Fruit fly (Drosophila melanogaster): ENCODE results near the gene CG16704.
A peak's percentile ranks its signal among the peaks of the same experiment; 100 is the strongest.

The CG16704 gene

dm6 chr2L:3705438-3705921 is 13.1 kb upstream of the CG16704 start, which contains the start of gene CG31778:
CG31778 (minus strand) TSS chr2L:3705488.
- TF ChIP-seq brk (GFP tag; optimal IDR thresholded peaks at IDR 0.05) (peak; percentile 81), Mio (GFP tag; optimal IDR thresholded peaks at IDR 0.05) (peak; percentile 29), OdsH (GFP tag; optimal IDR thresholded peaks at IDR 0.05) (peak; percentile 90), N (GFP tag; optimal IDR thresholded peaks at IDR 0.05) (no peak), Myc (optimal IDR thresholded peaks at IDR 0.05) (no peak), Rel (GFP tag; optimal IDR thresholded peaks at IDR 0.05) (no peak), Rel (tag; optimal IDR thresholded peaks at IDR 0.05) (peak; percentile 31), CG32264 (GFP tag; optimal IDR thresholded peaks at IDR 0.05) (peak; percentile 66), Hr78 (GFP tag; optimal IDR thresholded peaks at IDR 0.05) (no peak), Sp1 (GFP tag; optimal IDR thresholded peaks at IDR 0.05) (peak; percentile 85), Abd-B (GFP tag; optimal IDR thresholded peaks at IDR 0.05) (no peak), Jra (GFP tag; optimal IDR thresholded peaks at IDR 0.05) (peak; percentile 90), GATAd (GFP tag; optimal IDR thresholded peaks at IDR 0.05) (peak; percentile 42), dl (GFP tag; optimal IDR thresholded peaks at IDR 0.05; ENCODE audit: insufficient read depth in 1 of 2, partially characterized antibody in 2 of 2) (no peak), foxo (GFP tag; optimal IDR thresholded peaks at IDR 0.05) (peak; percentile 72 to 81), usp (GFP tag; optimal IDR thresholded peaks at IDR 0.05) (no peak), ey (GFP tag; optimal IDR thresholded peaks at IDR 0.05) (peak; percentile 91), HLH106 (tag; optimal IDR thresholded peaks at IDR 0.05) (peak; percentile 87), Hr83 (GFP tag; optimal IDR thresholded peaks at IDR 0.05; ENCODE audit: poor library complexity, severe bottlenecking) (no peak), sv (GFP tag; optimal IDR thresholded peaks at IDR 0.05) (no peak), Dif (GFP tag; optimal IDR thresholded peaks at IDR 0.05; ENCODE audit: partially characterized antibody) (no peak), lola (GFP tag; optimal IDR thresholded peaks at IDR 0.05) (no peak), rgr (GFP tag; optimal IDR thresholded peaks at IDR 0.05) (peak; percentile 90), CG9705 (GFP tag; optimal IDR thresholded peaks at IDR 0.05) (peak; percentile 16), CrebA (GFP tag; optimal IDR thresholded peaks at IDR 0.05; ENCODE audit: borderline replicate concordance) (no peak), pan (optimal IDR thresholded peaks at IDR 0.05) (no peak), Dfd (GFP tag; optimal IDR thresholded peaks at IDR 0.05) (no peak), dsf (GFP tag; optimal IDR thresholded peaks at IDR 0.05; ENCODE audit: borderline replicate concordance) (peak; percentile 4), Vsx2 (GFP tag; optimal IDR thresholded peaks at IDR 0.05; ENCODE audit: partially characterized antibody) (no peak), br (GFP tag; optimal IDR thresholded peaks at IDR 0.05) (peak; percentile 92), Hnf4 (GFP tag; optimal IDR thresholded peaks at IDR 0.05) (peak; percentile 84), h (GFP tag; optimal IDR thresholded peaks at IDR 0.05) (peak; percentile 92), psq (GFP tag; optimal IDR thresholded peaks at IDR 0.05) (peak; percentile 81), dmrt93B (GFP tag; optimal IDR thresholded peaks at IDR 0.05) (peak; percentile 62), fru (GFP tag; optimal IDR thresholded peaks at IDR 0.05) (peak; percentile 89), jim (GFP tag; optimal IDR thresholded peaks at IDR 0.05) (no peak), sage (GFP tag; optimal IDR thresholded peaks at IDR 0.05) (peak; percentile 52), woc (GFP tag; optimal IDR thresholded peaks at IDR 0.05) (peak; percentile 61), tai (GFP tag; optimal IDR thresholded peaks at IDR 0.05) (peak; percentile 44)

DNA sequence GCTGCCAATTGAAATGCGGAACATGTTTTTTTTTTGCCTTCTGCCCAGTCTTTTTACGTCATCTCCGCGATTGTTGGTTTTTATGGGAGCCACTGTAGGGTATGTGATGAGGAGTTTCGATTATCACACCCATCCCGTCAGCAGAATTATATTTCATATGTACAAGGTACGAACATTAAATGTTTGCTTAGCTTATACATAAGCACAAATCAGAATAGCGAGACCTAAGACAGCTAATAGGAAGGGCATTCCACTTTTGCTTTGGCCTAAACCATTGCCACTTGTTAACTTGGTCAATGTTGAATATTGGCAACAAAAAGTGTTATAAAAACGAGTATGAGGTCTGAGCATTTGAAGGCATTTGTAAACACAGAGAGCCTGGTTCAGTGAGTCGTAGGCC is 10.9 kb upstream of the CG16704 start, which contains the start of gene CG2816:
Gene CG2816 (plus strand): TSS at position 400 of the 400 bp plus-strand sequence.
- no peak for TF ChIP-seq pan (optimal IDR thresholded peaks at IDR 0.05)
- TF ChIP-seq rgr (GFP tag; optimal IDR thresholded peaks at IDR 0.05), result peak; percentile 95
- no peak for TF ChIP-seq Hr78 (GFP tag; optimal IDR thresholded peaks at IDR 0.05)
- TF ChIP-seq CrebA (GFP tag; optimal IDR thresholded peaks at IDR 0.05; ENCODE audit: borderline replicate concordance), result no peak
- peak; percentile 81 for TF ChIP-seq woc (GFP tag; optimal IDR thresholded peaks at IDR 0.05)
- TF ChIP-seq Abd-B (GFP tag; optimal IDR thresholded peaks at IDR 0.05), result no peak
- peak; percentile 84 for TF ChIP-seq CG32264 (GFP tag; optimal IDR thresholded peaks at IDR 0.05)
- peak; percentile 93 for TF ChIP-seq br (GFP tag; optimal IDR thresholded peaks at IDR 0.05)
- TF ChIP-seq brk (GFP tag; optimal IDR thresholded peaks at IDR 0.05), result peak; percentile 88
- no peak for TF ChIP-seq sv (GFP tag; optimal IDR thresholded peaks at IDR 0.05)
- TF ChIP-seq usp (GFP tag; optimal IDR thresholded peaks at IDR 0.05), result no peak
- TF ChIP-seq ey (GFP tag; optimal IDR thresholded peaks at IDR 0.05), result peak; percentile 98
- TF ChIP-seq jim (GFP tag; optimal IDR thresholded peaks at IDR 0.05), result peak; percentile 25
- TF ChIP-seq Hr83 (GFP tag; optimal IDR thresholded peaks at IDR 0.05; ENCODE audit: poor library complexity, severe bottlenecking), result no peak
- TF ChIP-seq Jra (GFP tag; optimal IDR thresholded peaks at IDR 0.05), result peak; percentile 84
- TF ChIP-seq Rel (GFP tag; optimal IDR thresholded peaks at IDR 0.05), result peak; percentile 39
- TF ChIP-seq Rel (tag; optimal IDR thresholded peaks at IDR 0.05), result peak; percentile 74
- peak; percentile 90 for TF ChIP-seq tai (GFP tag; optimal IDR thresholded peaks at IDR 0.05)
- TF ChIP-seq Hnf4 (GFP tag; optimal IDR thresholded peaks at IDR 0.05), result peak; percentile 93
- TF ChIP-seq Mio (GFP tag; optimal IDR thresholded peaks at IDR 0.05), result peak; percentile 85
- peak; percentile 58 for TF ChIP-seq sage (GFP tag; optimal IDR thresholded peaks at IDR 0.05)
- peak; percentile 65 for TF ChIP-seq dsf (GFP tag; optimal IDR thresholded peaks at IDR 0.05; ENCODE audit: borderline replicate concordance)
- peak; percentile 88 for TF ChIP-seq GATAd (GFP tag; optimal IDR thresholded peaks at IDR 0.05)
- peak; percentile 95 for TF ChIP-seq fru (GFP tag; optimal IDR thresholded peaks at IDR 0.05)
- TF ChIP-seq Vsx2 (GFP tag; optimal IDR thresholded peaks at IDR 0.05; ENCODE audit: partially characterized antibody), result no peak
- TF ChIP-seq Sp1 (GFP tag; optimal IDR thresholded peaks at IDR 0.05), result peak; percentile 92
- TF ChIP-seq Dif (GFP tag; optimal IDR thresholded peaks at IDR 0.05; ENCODE audit: partially characterized antibody), result no peak
- peak; percentile 96 for TF ChIP-seq HLH106 (tag; optimal IDR thresholded peaks at IDR 0.05)
- TF ChIP-seq dl (GFP tag; optimal IDR thresholded peaks at IDR 0.05; ENCODE audit: insufficient read depth in 1 of 2, partially characterized antibody in 2 of 2), result no peak
- TF ChIP-seq Myc (optimal IDR thresholded peaks at IDR 0.05), result peak; percentile 30
- peak; percentile 78 to 94 for TF ChIP-seq foxo (GFP tag; optimal IDR thresholded peaks at IDR 0.05)
- no peak for TF ChIP-seq N (GFP tag; optimal IDR thresholded peaks at IDR 0.05)
- peak; percentile 95 for TF ChIP-seq OdsH (GFP tag; optimal IDR thresholded peaks at IDR 0.05)
- TF ChIP-seq h (GFP tag; optimal IDR thresholded peaks at IDR 0.05), result peak; percentile 97
- TF ChIP-seq lola (GFP tag; optimal IDR thresholded peaks at IDR 0.05), result no peak
- TF ChIP-seq psq (GFP tag; optimal IDR thresholded peaks at IDR 0.05), result peak; percentile 85
- TF ChIP-seq CG9705 (GFP tag; optimal IDR thresholded peaks at IDR 0.05), result peak; percentile 90
- TF ChIP-seq dmrt93B (GFP tag; optimal IDR thresholded peaks at IDR 0.05), result peak; percentile 84
- no peak for TF ChIP-seq Dfd (GFP tag; optimal IDR thresholded peaks at IDR 0.05)
